Fruit fly (Drosophila melanogaster) whole organism: ENCODE data around the gene Sap-r.

Experiments
- psq ChIP-seq: fragments of >200 bp; optimal IDR thresholded peaks from 2 replicates; lab custom pipeline; 2017
- usp ChIP-seq: fragments of >200 bp; optimal IDR thresholded peaks from 2 replicates; lab custom pipeline; 2017; ENCODE audit warnings: missing biosample characterization, missing genetic modification characterization, mixed read lengths

dm6 chr3R:30890045-30890444, 1.2 kb upstream of the Sap-r start:
- TF ChIP-seq usp (GFP tag; lab: Kevin White, UChicago): no peak
- TF ChIP-seq psq: no peak
